Worm (Caenorhabditis elegans) whole organism, L4 larva: Measurements from ENCODE around the gene C17H11.1.

Experiments
- D1046.2 ChIP-seq: fragments of 200-800 bp; sonication (Bioruptor generic); IDR thresholded peaks from 2 replicates; pipeline ENCODE4 v1.3.6; 2022; ENCODE audit warnings: missing genetic modification characterization, missing compliant biosample characterization
- F37D6.2 ChIP-seq: sonication (generic microtip); optimal IDR thresholded peaks from 2 replicates; lab custom pipeline; 2016; ENCODE audit warnings: mild to moderate bottlenecking, missing genetic modification characterization, missing compliant biosample characterization
- F44E2.7 ChIP-seq: fragments of 200-800 bp; sonication (Bioruptor generic); IDR thresholded peaks from 2 replicates; pipeline ENCODE4 v2.1.2; 2022; ENCODE audit warnings: missing genetic modification characterization, missing compliant biosample characterization
- F49E8.2 ChIP-seq: sonication (generic microtip); optimal IDR thresholded peaks from 2 replicates; lab custom pipeline; 2016; ENCODE audit warnings: missing compliant biosample characterization, mild to moderate bottlenecking, missing genetic modification characterization, borderline replicate concordance
- T20F7.1 ChIP-seq: fragments of 200-800 bp; sonication (Bioruptor generic); optimal IDR thresholded peaks from 2 replicates; lab custom pipeline; 2018; ENCODE audit warnings: mild to moderate bottlenecking, missing genetic modification characterization, missing compliant biosample characterization
- Y48G9A.11 ChIP-seq: fragments of 200-800 bp; sonication (Bioruptor generic); IDR thresholded peaks from 2 replicates; pipeline ENCODE4 v1.3.6; 2022; ENCODE audit warnings: missing genetic modification reagents, missing genetic modification characterization, missing compliant biosample characterization
- Y75B8A.6 ChIP-seq: fragments of 200-800 bp; sonication (Bioruptor generic); IDR thresholded peaks from 2 replicates; pipeline ENCODE4 v1.3.6; 2022; ENCODE audit warnings: missing genetic modification reagents, missing genetic modification characterization, missing compliant biosample characterization
- aha-1 ChIP-seq: fragments of 150-350 bp; peaks from one replicate; lab custom pipeline; 2014; ENCODE audit warnings: missing biosample characterization, missing genetic modification characterization
- ama-1 ChIP-seq: fragments of 150-350 bp; optimal IDR thresholded peaks from 2 replicates; lab custom pipeline; 2014; ENCODE audit warnings: inconsistent platforms, mixed read lengths
- arid-1 ChIP-seq: fragments of 200-800 bp; sonication (Bioruptor generic); conservative IDR thresholded peaks from 2 replicates; pipeline ENCODE4 v1.3.6; 2022; ENCODE audit warnings: missing genetic modification reagents, missing genetic modification characterization, missing compliant biosample characterization
- attf-4 ChIP-seq: sonication (generic microtip); optimal IDR thresholded peaks from 3 replicates; lab custom pipeline; 2017; ENCODE audit warnings: missing biosample characterization, missing genetic modification characterization
- ceh-28 ChIP-seq: fragments of 150-350 bp; optimal IDR thresholded peaks from 2 replicates; lab custom pipeline; 2014; ENCODE audit warnings: missing biosample characterization, missing genetic modification reagents, missing genetic modification characterization
- ceh-62 ChIP-seq: sonication (generic microtip); optimal IDR thresholded peaks from 2 replicates; lab custom pipeline; 2017; ENCODE audit warnings: missing biosample characterization, missing genetic modification characterization
- ctbp-1 ChIP-seq: fragments of 200-800 bp; sonication (Bioruptor generic); IDR thresholded peaks from 2 replicates; pipeline ENCODE4 v1.3.6; 2022; ENCODE audit warnings: missing genetic modification reagents, missing genetic modification characterization, missing compliant biosample characterization
- daf-16 ChIP-seq, 3 experiments: sonication (generic microtip); optimal IDR thresholded peaks; 2 replicates each; lab custom pipeline; 2016 to 2017; ENCODE audit warnings: missing genetic modification characterization in 3 of 3, missing genetic modification reagents in 3 of 3, mild to moderate bottlenecking in 2 of 3, missing compliant biosample characterization in 2 of 3, missing biosample characterization in 1 of 3, moderate library complexity in 1 of 3
- dmd-6 ChIP-seq: fragments of 200-800 bp; sonication (Bioruptor generic); IDR thresholded peaks from 2 replicates; pipeline ENCODE4 v1.3.6; 2022; ENCODE audit warnings: missing genetic modification reagents, missing genetic modification characterization, missing compliant biosample characterization
- dmd-9 ChIP-seq: fragments of 200-800 bp; sonication (Bioruptor generic); IDR thresholded peaks from 2 replicates; pipeline ENCODE4 v1.3.6; 2022; ENCODE audit warnings: missing genetic modification reagents, missing genetic modification characterization, missing compliant biosample characterization
- dve-1 ChIP-seq: sonication (generic microtip); optimal IDR thresholded peaks from 2 replicates; lab custom pipeline; 2017; ENCODE audit warnings: antibody characterized with exemption, mild to moderate bottlenecking, missing genetic modification characterization, missing compliant biosample characterization; ENCODE audit not compliant: insufficient read depth
- egl-27 ChIP-seq: sonication (generic microtip); optimal IDR thresholded peaks from 3 replicates; lab custom pipeline; 2017; ENCODE audit warnings: missing biosample characterization, missing genetic modification reagents, missing genetic modification characterization
- egl-43 ChIP-seq: fragments of 200-800 bp; sonication (Bioruptor generic); IDR thresholded peaks from 2 replicates; pipeline ENCODE4 v1.3.6; 2022; ENCODE audit warnings: missing genetic modification reagents, missing genetic modification characterization, missing compliant biosample characterization
- fos-1 ChIP-seq: fragments of 150-350 bp; optimal IDR thresholded peaks from 2 replicates; lab custom pipeline; 2014; ENCODE audit warnings: missing biosample characterization, missing genetic modification characterization
- gei-8 ChIP-seq: fragments of 200-800 bp; sonication (Bioruptor generic); optimal IDR thresholded peaks from 2 replicates; lab custom pipeline; 2018; ENCODE audit warnings: mild to moderate bottlenecking, missing genetic modification characterization, missing compliant biosample characterization
- hlh-11 ChIP-seq: fragments of 200-800 bp; sonication (Bioruptor generic); optimal IDR thresholded peaks from 2 replicates; lab custom pipeline; 2018; ENCODE audit warnings: mild to moderate bottlenecking, missing genetic modification characterization, missing compliant biosample characterization
- hmg-1.1 ChIP-seq: fragments of 200-800 bp; sonication (Bioruptor generic); IDR thresholded peaks from 2 replicates; pipeline ENCODE4 v1.3.6; 2022; ENCODE audit warnings: missing genetic modification reagents, missing genetic modification characterization, missing compliant biosample characterization
- lin-1 ChIP-seq: fragments of 200-800 bp; sonication (Bioruptor generic); IDR thresholded peaks from 2 replicates; pipeline ENCODE4 v1.3.6; 2022; ENCODE audit warnings: missing genetic modification reagents, missing genetic modification characterization, missing compliant biosample characterization
- lin-15B ChIP-seq: fragments of 150-350 bp; sonication (generic microtip); optimal IDR thresholded peaks from 3 replicates; lab custom pipeline; 2014; ENCODE audit warnings: missing biosample characterization, missing genetic modification characterization
- lin-29 ChIP-seq: fragments of 200-800 bp; sonication (Bioruptor generic); IDR thresholded peaks from 2 replicates; pipeline ENCODE4 v1.3.6; 2022; ENCODE audit warnings: missing genetic modification reagents, missing genetic modification characterization, missing compliant biosample characterization
- lir-3 ChIP-seq: sonication (generic microtip); optimal IDR thresholded peaks from 2 replicates; lab custom pipeline; 2016; ENCODE audit warnings: mild to moderate bottlenecking, missing genetic modification characterization, missing compliant biosample characterization
- lsy-2 ChIP-seq, 2 experiments: fragments of 150-350 bp in 1 of 2; sonication (generic microtip) in 1 of 2; optimal IDR thresholded peaks; 2 replicates each; lab custom pipeline; 2014 to 2017; ENCODE audit warnings: missing biosample characterization in 2 of 2, missing genetic modification characterization in 2 of 2
- madf-5 ChIP-seq, 2 experiments: fragments of 200-800 bp; sonication (Bioruptor generic); IDR thresholded peaks; 2 replicates each; pipeline ENCODE4 v1.3.6; 2022; ENCODE audit warnings: missing compliant biosample characterization in 2 of 2, missing genetic modification characterization in 2 of 2
- mdl-1 ChIP-seq, 2 experiments: fragments of 150-350 bp in 1 of 2; sonication (generic microtip) in 1 of 2; optimal IDR thresholded peaks; 2 replicates each; lab custom pipeline; 2014 to 2017; ENCODE audit warnings: missing biosample characterization in 2 of 2, missing genetic modification characterization in 2 of 2
- mep-1 ChIP-seq: fragments of 150-350 bp; sonication (generic microtip); optimal IDR thresholded peaks from 3 replicates; lab custom pipeline; 2014; ENCODE audit warnings: missing biosample characterization, missing genetic modification characterization
- mxl-3 ChIP-seq: fragments of 200-800 bp; sonication (Bioruptor generic); optimal IDR thresholded peaks from 2 replicates; lab custom pipeline; 2018; ENCODE audit warnings: mild to moderate bottlenecking, missing genetic modification characterization, missing compliant biosample characterization
- nhr-11 ChIP-seq: fragments of 150-350 bp; optimal IDR thresholded peaks from 2 replicates; lab custom pipeline; 2014; ENCODE audit warnings: missing biosample characterization, missing genetic modification characterization
- nhr-111 ChIP-seq: fragments of 200-800 bp; sonication (Bioruptor generic); optimal IDR thresholded peaks from 2 replicates; lab custom pipeline; 2018; ENCODE audit warnings: mild to moderate bottlenecking, missing genetic modification characterization, missing compliant biosample characterization
- nhr-237 ChIP-seq: sonication (generic microtip); optimal IDR thresholded peaks from 2 replicates; lab custom pipeline; 2017; ENCODE audit warnings: missing biosample characterization, missing genetic modification characterization
- nhr-28 ChIP-seq: fragments of 150-350 bp; optimal IDR thresholded peaks from 2 replicates; lab custom pipeline; 2014; ENCODE audit warnings: missing biosample characterization, missing genetic modification characterization
- nhr-42 ChIP-seq: fragments of 200-800 bp; sonication (Bioruptor generic); IDR thresholded peaks from 2 replicates; pipeline ENCODE4 v1.3.6; 2022; ENCODE audit warnings: missing genetic modification characterization, missing compliant biosample characterization
- nhr-48 ChIP-seq: sonication (generic microtip); optimal IDR thresholded peaks from 2 replicates; lab custom pipeline; 2016; ENCODE audit warnings: mild to moderate bottlenecking, missing genetic modification characterization, missing compliant biosample characterization
- nhr-6 ChIP-seq: fragments of 150-350 bp; optimal IDR thresholded peaks from 2 replicates; lab custom pipeline; 2014; ENCODE audit warnings: missing biosample characterization, missing genetic modification characterization
- nhr-76 ChIP-seq: fragments of 150-350 bp; optimal IDR thresholded peaks from 2 replicates; lab custom pipeline; 2014; ENCODE audit warnings: missing biosample characterization, missing genetic modification characterization
- pha-4 ChIP-seq, 2 experiments: fragments of 150-350 bp in 1 of 2; fragments of 200-800 bp in 1 of 2; sonication (Bioruptor generic) in 1 of 2; IDR thresholded peaks in 1 of 2; optimal IDR thresholded peaks in 1 of 2; 2 replicates each; pipeline versions ENCODE4 v1.3.6 to Lab custom; 2014 to 2022; ENCODE audit warnings: missing genetic modification characterization in 2 of 2, missing genetic modification reagents in 2 of 2, missing biosample characterization in 1 of 2, missing compliant biosample characterization in 1 of 2
- php-3 ChIP-seq: fragments of 200-800 bp; sonication (Bioruptor generic); IDR thresholded peaks from 2 replicates; pipeline ENCODE4 v1.3.6; 2022; ENCODE audit warnings: missing genetic modification reagents, missing genetic modification characterization, missing compliant biosample characterization
- skn-1 ChIP-seq: fragments of 150-350 bp; optimal IDR thresholded peaks from 2 replicates; lab custom pipeline; 2014; ENCODE audit warnings: missing biosample characterization, missing genetic modification characterization
- snpc-1.2 ChIP-seq: fragments of 200-800 bp; sonication (Bioruptor generic); IDR thresholded peaks from 2 replicates; pipeline ENCODE4 v1.3.6; 2022; ENCODE audit warnings: missing genetic modification reagents, missing genetic modification characterization, missing compliant biosample characterization
- spr-1 ChIP-seq: sonication (generic microtip); optimal IDR thresholded peaks from 2 replicates; lab custom pipeline; 2016; ENCODE audit warnings: mild to moderate bottlenecking, missing genetic modification characterization, missing compliant biosample characterization
- tag-97 ChIP-seq: fragments of 200-800 bp; sonication (Bioruptor generic); IDR thresholded peaks from 2 replicates; pipeline ENCODE4 v1.3.6; 2022; ENCODE audit warnings: missing genetic modification characterization, missing compliant biosample characterization
- unc-130 ChIP-seq: sonication (generic microtip); optimal IDR thresholded peaks from 2 replicates; lab custom pipeline; 2016; ENCODE audit warnings: missing genetic modification reagents, missing genetic modification characterization, missing compliant biosample characterization
- zip-11 ChIP-seq: fragments of 200-800 bp; sonication (Bioruptor generic); IDR thresholded peaks from 2 replicates; pipeline ENCODE4 v1.3.6; 2022; ENCODE audit warnings: missing genetic modification characterization, missing compliant biosample characterization
- zip-2 ChIP-seq: fragments of 150-350 bp; optimal IDR thresholded peaks from 2 replicates; lab custom pipeline; 2014; ENCODE audit warnings: missing biosample characterization, missing genetic modification characterization

C17H11.1 gene

ce11 chrX:8158975-8159813, 14.5 kb upstream of the C17H11.1 start, which contains the start of gene hil-3:
hil-3 (plus strand) TSS chrX:8159169.
- TF ChIP-seq ctbp-1 (no peak), egl-43 (GFP tag; lab: Robert Waterston, UW) (no peak), F44E2.7 (GFP tag; lab: Robert Waterston, UW) (no peak), mxl-3 (GFP tag; lab: Kevin White, UChicago) (no peak), lir-3 (tag; lab: Kevin White, UChicago) (no peak), dve-1 (tag; lab: Kevin White, UChicago) (peak; percentile 37), Y48G9A.11 (GFP tag; lab: Robert Waterston, UW) (no peak), ceh-62 (tag; lab: Kevin White, UChicago) (no peak), lin-29 (GFP tag; lab: Robert Waterston, UW) (no peak), attf-4 (no peak), nhr-237 (tag; lab: Kevin White, UChicago) (no peak), F37D6.2 (no peak), fos-1 (tag; lab: Kevin White, UChicago) (no peak), dmd-6 (GFP tag; lab: Robert Waterston, UW) (no peak), tag-97 (GFP tag; lab: Robert Waterston, UW) (no peak), lin-15B (no peak), nhr-42 (GFP tag; lab: Robert Waterston, UW) (no peak), nhr-6 (tag; lab: Kevin White, UChicago) (peak; percentile 4), skn-1 (no peak), arid-1 (GFP tag; lab: Robert Waterston, UW) (no peak), php-3 (GFP tag; lab: Robert Waterston, UW) (no peak), nhr-28 (tag; lab: Kevin White, UChicago) (no peak), pha-4 (GFP tag; IDR thresholded peaks at IDR 0.05; lab: Robert Waterston, UW) (no peak), pha-4 (tag; optimal IDR thresholded peaks at IDR 0.05; lab: Kevin White, UChicago) (no peak), daf-16 (GFP tag; optimal IDR thresholded peaks at IDR 0.05; lab: Kevin White, UChicago) (no peak), daf-16 (tag; optimal IDR thresholded peaks at IDR 0.05; lab: Kevin White, UChicago) (no peak), hlh-11 (tag; lab: Kevin White, UChicago) (no peak), unc-130 (no peak), mep-1 (peak; percentile 53), nhr-11 (tag; lab: Kevin White, UChicago) (no peak), zip-2 (no peak), Y75B8A.6 (GFP tag; lab: Robert Waterston, UW) (no peak), egl-27 (no peak), nhr-76 (tag; lab: Kevin White, UChicago) (no peak), zip-11 (GFP tag; lab: Robert Waterston, UW) (no peak), dmd-9 (GFP tag; lab: Robert Waterston, UW) (no peak), lin-1 (GFP tag; lab: Robert Waterston, UW) (no peak), nhr-111 (GFP tag; lab: Kevin White, UChicago) (no peak), lsy-2 (tag; optimal IDR thresholded peaks at IDR 0.05; lab: Kevin White, UChicago) (peak in 1 of 2 experiments; percentile 25), gei-8 (GFP tag; lab: Kevin White, UChicago) (no peak), ceh-28 (tag; lab: Kevin White, UChicago) (no peak), madf-5 (GFP tag; IDR thresholded peaks at IDR 0.05; lab: Robert Waterston, UW) (no peak), spr-1 (tag; lab: Kevin White, UChicago) (no peak), hmg-1.1 (GFP tag; lab: Robert Waterston, UW) (peak; percentile 30; the same call in 1 of the 2 replicates), ama-1 (lab: Kevin White, UChicago) (peak; percentile 57), T20F7.1 (no peak), F49E8.2 (no peak), snpc-1.2 (GFP tag; lab: Robert Waterston, UW) (no peak), mdl-1 (tag; optimal IDR thresholded peaks at IDR 0.05; lab: Kevin White, UChicago) (no peak), aha-1 (tag; lab: Kevin White, UChicago) (peak; percentile 91), D1046.2 (GFP tag; lab: Robert Waterston, UW) (no peak), nhr-48 (no peak)
